Fruit fly (Drosophila melanogaster): Measurements from ENCODE around the gene CG34428.
A peak's percentile ranks its signal among the peaks of the same experiment; 100 is the strongest.

Gene CG34428

dm6 chr3L:13021727-13022126, 39.8 kb upstream of the CG34428 start (continued):
- TF ChIP-seq zen2 (GFP tag; IDR thresholded peaks at IDR 0.05; ENCODE audit: partially characterized antibody) (no peak), Ptx1 (GFP tag; IDR thresholded peaks at IDR 0.05) (peak; percentile 62), ATbp (GFP tag; optimal IDR thresholded peaks at IDR 0.05) (no peak), Dref (GFP tag; IDR thresholded peaks at IDR 0.05) (no peak), CG11093 (GFP tag; IDR thresholded peaks at IDR 0.05) (no peak), CG6813 (GFP tag; optimal IDR thresholded peaks at IDR 0.05) (no peak), grau (tag; optimal IDR thresholded peaks at IDR 0.05) (peak; percentile 34), CG16813 (GFP tag; IDR thresholded peaks at IDR 0.05; ENCODE audit: partially characterized antibody) (no peak), fd102C (GFP tag; optimal IDR thresholded peaks at IDR 0.05) (no peak), Dad (GFP tag; optimal IDR thresholded peaks at IDR 0.05) (no peak), pan (optimal IDR thresholded peaks at IDR 0.05) (no peak), pan (GFP tag; optimal IDR thresholded peaks at IDR 0.05 in 1 of 2, IDR thresholded peaks at IDR 0.05 in 1 of 2) (peak in 1 of 2 experiments; percentile 38), gsb (GFP tag; IDR thresholded peaks at IDR 0.05) (no peak), ssp (GFP tag; IDR thresholded peaks at IDR 0.05) (no peak), repo (GFP tag; optimal IDR thresholded peaks at IDR 0.05) (no peak), CG2199 (GFP tag; IDR thresholded peaks at IDR 0.05) (no peak), nerfin-1 (tag; optimal IDR thresholded peaks at IDR 0.05) (no peak), CG31388 (GFP tag; optimal IDR thresholded peaks at IDR 0.05) (no peak), Nf-YB (GFP tag; optimal IDR thresholded peaks at IDR 0.05) (no peak), ara (GFP tag; IDR thresholded peaks at IDR 0.05) (no peak), mam (GFP tag; optimal IDR thresholded peaks at IDR 0.05) (peak; percentile 42), p53 (GFP tag; optimal IDR thresholded peaks at IDR 0.05) (no peak), Sin3A (optimal IDR thresholded peaks at IDR 0.05) (no peak), BtbVII (GFP tag; optimal IDR thresholded peaks at IDR 0.05) (no peak), CG10267 (tag; optimal IDR thresholded peaks at IDR 0.05) (no peak), sc (optimal IDR thresholded peaks at IDR 0.05) (no peak), sc (GFP tag; optimal IDR thresholded peaks at IDR 0.05) (no peak), cato (GFP tag; optimal IDR thresholded peaks at IDR 0.05; ENCODE audit: borderline replicate concordance) (no peak), Ssrp (tag; optimal IDR thresholded peaks at IDR 0.05) (no peak), Blimp-1 (GFP tag; optimal IDR thresholded peaks at IDR 0.05) (no peak)

- 0 out of 3 replicates have a peak, but pooled peaks have one; percentile 34 for TF ChIP-seq so (GFP tag; IDR thresholded peaks at IDR 0.05)
- peak; percentile 28 for TF ChIP-seq Max (GFP tag; optimal IDR thresholded peaks at IDR 0.05)
- peak; percentile 83 for TF ChIP-seq Rfx (GFP tag; IDR thresholded peaks at IDR 0.05)
- no peak for TF ChIP-seq Six4 (GFP tag; optimal IDR thresholded peaks at IDR 0.05)
- TF ChIP-seq CG12391 (tag; optimal IDR thresholded peaks at IDR 0.05) = no peak
- peak; percentile 53 for TF ChIP-seq amos (GFP tag; IDR thresholded peaks at IDR 0.05; ENCODE audit: partially characterized antibody)
- peak; percentile 74 for TF ChIP-seq zf30C (GFP tag; optimal IDR thresholded peaks at IDR 0.05)
- TF ChIP-seq CG9932 (GFP tag; IDR thresholded peaks at IDR 0.05) = peak; percentile 76
- TF ChIP-seq gfzf (GFP tag; optimal IDR thresholded peaks at IDR 0.05) = peak; percentile 79
- peak; percentile 29; the same call in 1 of the 2 replicates for TF ChIP-seq CG10959 (GFP tag; IDR thresholded peaks at IDR 0.05)
- peak in 1 of 2 experiments; percentile 30 for TF ChIP-seq eve (GFP tag; optimal IDR thresholded peaks at IDR 0.05)
- 0 out of 3 replicates have a peak, but pooled peaks have one; percentile 43 for TF ChIP-seq sr (GFP tag; IDR thresholded peaks at IDR 0.05)
- peak; percentile 5 for TF ChIP-seq CG12659 (GFP tag; optimal IDR thresholded peaks at IDR 0.05)
- TF ChIP-seq Med (GFP tag) = peak; percentile 89
- no peak for TF ChIP-seq HmgZ (tag; optimal IDR thresholded peaks at IDR 0.05)
- peak; percentile 27 for TF ChIP-seq stwl (tag; optimal IDR thresholded peaks at IDR 0.05)
- peak; percentile 75 for TF ChIP-seq CG8924 (tag; optimal IDR thresholded peaks at IDR 0.05)
- no peak for TF ChIP-seq jigr1 (GFP tag; IDR thresholded peaks at IDR 0.05)
- TF ChIP-seq CG32772 (GFP tag; IDR thresholded peaks at IDR 0.05) = peak; percentile 31; the same call in 1 of the 2 replicates
- peak; percentile 7 for TF ChIP-seq CrebB (tag; optimal IDR thresholded peaks at IDR 0.05)
- peak; percentile 30; the same call in 1 of the 2 replicates for TF ChIP-seq E2f1 (GFP tag; IDR thresholded peaks at IDR 0.05)
- TF ChIP-seq CG12071 (GFP tag; optimal IDR thresholded peaks at IDR 0.05) = no peak
Observed at dm6 chr3L:13022160-13022853, 39.3 kb upstream of the CG34428 start, which contains the start of gene Adk2. TSS of gene Adk2 (minus strand) at chr3L:13022688.

All from whole organism, embryonic.